Worm (Caenorhabditis elegans) whole organism, L4 larva: ENCODE data around the gene tiar-1.
A peak's percentile ranks its signal among the peaks of the same experiment; 100 is the strongest.

ENCODE experiments used
- aha-1 ChIP-seq: fragments of 150-350 bp; peaks from one replicate; lab custom pipeline; 2014; ENCODE audit warnings: missing biosample characterization, missing genetic modification characterization
- ama-1 ChIP-seq: fragments of 150-350 bp; optimal IDR thresholded peaks from 2 replicates; lab custom pipeline; 2014; ENCODE audit warnings: inconsistent platforms, mixed read lengths
- ceh-82 ChIP-seq: sonication (generic microtip); optimal IDR thresholded peaks from 2 replicates; lab custom pipeline; 2017; ENCODE audit warnings: missing biosample characterization, missing genetic modification characterization
- ces-1 ChIP-seq: fragments of 150-350 bp; sonication (generic microtip); optimal IDR thresholded peaks from 4 replicates; lab custom pipeline; 2014; ENCODE audit warnings: missing biosample characterization, missing genetic modification reagents, missing genetic modification characterization
- fos-1 ChIP-seq: fragments of 150-350 bp; optimal IDR thresholded peaks from 2 replicates; lab custom pipeline; 2014; ENCODE audit warnings: missing biosample characterization, missing genetic modification characterization
- jun-1 ChIP-seq: fragments of 150-350 bp; optimal IDR thresholded peaks from 2 replicates; lab custom pipeline; 2014; ENCODE audit warnings: missing biosample characterization, missing genetic modification reagents, missing genetic modification characterization
- mxl-2 ChIP-seq: fragments of 200-800 bp; sonication (Bioruptor generic); conservative IDR thresholded peaks from 2 replicates; pipeline ENCODE4 v1.3.6; 2022; ENCODE audit warnings: missing genetic modification reagents, missing genetic modification characterization, missing compliant biosample characterization
- nhr-237 ChIP-seq: sonication (generic microtip); optimal IDR thresholded peaks from 2 replicates; lab custom pipeline; 2017; ENCODE audit warnings: missing biosample characterization, missing genetic modification characterization
- nhr-77 ChIP-seq: fragments of 150-350 bp; optimal IDR thresholded peaks from 2 replicates; lab custom pipeline; 2014; ENCODE audit warnings: missing biosample characterization, missing genetic modification characterization
- rbr-2 ChIP-seq: sonication (generic microtip); optimal IDR thresholded peaks from 2 replicates; lab custom pipeline; 2016; ENCODE audit warnings: missing genotype, missing genetic modification characterization, missing compliant biosample characterization
- sdz-12 ChIP-seq: fragments of 200-800 bp; sonication (Bioruptor generic); optimal IDR thresholded peaks from 2 replicates; lab custom pipeline; 2018; ENCODE audit warnings: mild to moderate bottlenecking, missing genetic modification characterization, missing compliant biosample characterization
- unc-39 ChIP-seq: sonication (generic microtip); optimal IDR thresholded peaks from 2 replicates; lab custom pipeline; 2017; ENCODE audit warnings: missing biosample characterization, missing genetic modification characterization

DNA sequence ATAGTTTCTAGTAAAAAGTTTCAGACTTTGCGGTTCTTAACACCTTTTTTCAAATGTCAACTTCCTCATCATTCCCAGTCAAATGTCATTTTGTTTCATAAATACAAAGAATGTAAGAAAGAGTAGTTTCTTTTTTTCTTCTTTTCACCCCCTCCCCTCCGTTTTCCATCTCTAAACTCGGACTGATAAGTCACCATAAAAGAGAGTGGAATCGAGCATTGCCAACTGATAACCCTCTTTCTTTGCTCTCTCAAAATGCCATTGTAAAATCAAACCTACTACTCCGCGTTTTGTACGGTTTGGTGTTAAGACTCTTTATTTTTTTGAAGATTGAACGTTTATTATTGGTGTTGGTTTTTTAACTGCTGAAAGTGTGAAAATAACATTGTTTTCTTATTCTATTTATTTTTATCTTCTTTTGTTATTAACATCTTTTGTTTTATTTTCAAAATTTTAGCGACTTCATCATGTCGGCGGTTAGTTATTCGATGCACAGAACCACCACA is 35.2 kb upstream of the tiar-1 start, which contains the start of gene ifb-2:
- TF ChIP-seq ama-1 (no peak), ces-1 (GFP tag; lab: Kevin White, UChicago) (no peak), unc-39 (tag; lab: Kevin White, UChicago) (no peak), fos-1 (no peak), ceh-82 (tag; lab: Kevin White, UChicago) (no peak), nhr-237 (tag; lab: Kevin White, UChicago) (no peak), rbr-2 (tag; lab: Kevin White, UChicago) (no peak), aha-1 (tag; lab: Kevin White, UChicago) (no peak), mxl-2 (no peak), jun-1 (tag; lab: Kevin White, UChicago) (no peak), sdz-12 (GFP tag; lab: Kevin White, UChicago) (no peak), nhr-77 (tag; lab: Kevin White, UChicago) (peak; percentile 23)
